Fruit fly (Drosophila melanogaster) S2 (cell line): ENCODE results near the gene CG14143.

Experiments used
- CG8478 ChIP-seq: fragments of >200 bp; optimal IDR thresholded peaks from 2 replicates; lab custom pipeline; 2018
- CTCF ChIP-seq, 2 experiments: fragments of >200 bp; optimal IDR thresholded peaks; 2 replicates each; lab custom pipeline; 2018

DNA sequence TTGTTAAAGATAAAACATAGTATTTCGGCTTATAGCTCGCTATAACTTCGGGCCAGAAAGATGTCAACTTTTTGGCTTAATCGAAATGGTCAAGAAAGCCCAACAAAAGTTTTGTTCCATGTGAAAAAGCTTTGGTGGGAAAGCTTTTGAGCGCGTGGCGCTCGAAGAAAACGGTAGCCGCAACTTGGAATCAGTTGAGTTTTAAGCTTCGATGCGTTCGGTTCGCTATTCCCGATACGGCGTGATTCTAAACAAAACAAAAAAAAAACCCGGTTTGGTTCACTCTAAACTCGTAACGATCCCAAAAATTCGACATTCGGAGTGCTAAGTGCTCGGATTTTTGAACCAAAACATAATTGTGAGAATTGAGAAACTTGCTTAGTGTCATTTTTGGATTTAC, 1.1 kb downstream of the CG14143 start, which contains the start of gene IRSp53:
- TF ChIP-seq CG8478 (no peak), CTCF (optimal IDR thresholded peaks at IDR 0.05; lab: Kevin White, UChicago) (no peak)
